Worm (Caenorhabditis elegans) whole organism, L1 larva: ENCODE measurements around the gene srg-60.

Source experiments
- mdl-1 ChIP-seq, 2 experiments: fragments of 150-350 bp; optimal IDR thresholded peaks; 2 replicates each; lab custom pipeline; 2014 to 2017; ENCODE audit warnings: missing biosample characterization in 2 of 2, missing genetic modification characterization in 2 of 2, inconsistent platforms in 1 of 2
- nhr-28 ChIP-seq: fragments of 150-350 bp; optimal IDR thresholded peaks from 2 replicates; lab custom pipeline; 2014; ENCODE audit warnings: missing biosample characterization, missing genetic modification characterization
- rnt-1 ChIP-seq: sonication (generic microtip); optimal IDR thresholded peaks from 2 replicates; lab custom pipeline; 2016; ENCODE audit warnings: mild to moderate bottlenecking, missing genetic modification characterization, moderate library complexity, missing compliant biosample characterization

DNA sequence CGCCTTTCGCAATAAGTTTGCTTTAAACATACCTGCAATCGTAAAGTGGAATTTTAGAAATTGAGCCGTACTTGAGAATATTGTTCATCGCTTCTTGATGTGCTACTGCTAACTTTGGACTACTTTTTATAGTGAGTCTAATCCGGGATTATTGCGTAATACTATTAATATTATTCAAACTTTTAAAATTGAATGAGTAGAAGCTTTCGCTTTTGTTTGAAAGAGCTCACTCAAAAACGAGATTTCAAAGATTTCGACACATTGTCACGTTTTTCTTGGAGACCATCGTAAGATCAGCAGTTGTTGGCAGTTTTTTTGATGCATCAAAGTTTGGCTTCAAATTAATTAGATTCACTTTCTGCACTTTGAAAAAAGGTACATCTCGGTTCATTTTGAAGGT, 8.9 kb downstream of the srg-60 start, which contains the start of gene srt-28:
- TF ChIP-seq mdl-1 (tag; optimal IDR thresholded peaks at IDR 0.05; lab: Kevin White, UChicago) (no peak), rnt-1 (tag; lab: Kevin White, UChicago) (no peak), nhr-28 (tag; lab: Kevin White, UChicago) (no peak)
